Worm (Caenorhabditis elegans) whole organism, L3 larva: ENCODE measurements around the gene grd-13.

ENCODE experiments used
- aly-2 ChIP-seq: fragments of 150-350 bp; optimal IDR thresholded peaks from 2 replicates; lab custom pipeline; 2014; ENCODE audit warnings: missing biosample characterization, missing genetic modification characterization
- ceh-16 ChIP-seq: sonication (generic microtip); optimal IDR thresholded peaks from 2 replicates; lab custom pipeline; 2017; ENCODE audit warnings: missing biosample characterization, missing genetic modification characterization
- ceh-28 ChIP-seq: fragments of 150-350 bp; optimal IDR thresholded peaks from 2 replicates; lab custom pipeline; 2014; ENCODE audit warnings: missing biosample characterization, missing genetic modification reagents, missing genetic modification characterization
- ceh-82 ChIP-seq: fragments of 150-350 bp; optimal IDR thresholded peaks from 2 replicates; lab custom pipeline; 2014; ENCODE audit warnings: missing biosample characterization, missing genetic modification characterization
- ceh-9 ChIP-seq: sonication (generic microtip); optimal IDR thresholded peaks from 2 replicates; lab custom pipeline; 2018; ENCODE audit warnings: missing biosample characterization, missing genetic modification characterization
- egl-27 ChIP-seq: sonication (generic microtip); optimal IDR thresholded peaks from 4 replicates; lab custom pipeline; 2017; ENCODE audit warnings: missing biosample characterization, missing genetic modification reagents, missing genetic modification characterization
- egl-5 ChIP-seq: fragments of 150-350 bp; optimal IDR thresholded peaks from 2 replicates; lab custom pipeline; 2017; ENCODE audit warnings: missing biosample characterization, missing genetic modification reagents, missing genetic modification characterization, inconsistent platforms
- elt-1 ChIP-seq: fragments of 150-350 bp; optimal IDR thresholded peaks from 2 replicates; lab custom pipeline; 2014; ENCODE audit warnings: missing biosample characterization, missing genetic modification characterization
- elt-3 ChIP-seq, 3 experiments: fragments of 150-350 bp in 1 of 3; sonication (generic microtip) in 2 of 3; optimal IDR thresholded peaks; 2 replicates in 2 of 3; 4 replicates in 1 of 3; lab custom pipeline; 2014 to 2017; ENCODE audit warnings: missing biosample characterization in 3 of 3, missing genetic modification characterization in 3 of 3
- eor-1 ChIP-seq, 2 experiments: fragments of 150-350 bp; optimal IDR thresholded peaks; 2 replicates each; lab custom pipeline; 2014 to 2018; ENCODE audit warnings: missing biosample characterization in 2 of 2, missing genetic modification characterization in 2 of 2
- fkh-10 ChIP-seq: sonication (generic microtip); optimal IDR thresholded peaks from 2 replicates; lab custom pipeline; 2017; ENCODE audit warnings: missing biosample characterization, missing genetic modification reagents, missing genetic modification characterization
- fos-1 ChIP-seq: fragments of 150-350 bp; optimal IDR thresholded peaks from 2 replicates; lab custom pipeline; 2014; ENCODE audit warnings: missing biosample characterization, missing genetic modification characterization
- hmg-11 ChIP-seq: sonication (generic microtip); optimal IDR thresholded peaks from 2 replicates; lab custom pipeline; 2016; ENCODE audit warnings: missing genetic modification characterization, missing compliant biosample characterization
- lin-15B ChIP-seq: fragments of 150-350 bp; optimal IDR thresholded peaks from 2 replicates; lab custom pipeline; 2014; ENCODE audit warnings: missing biosample characterization, missing genetic modification characterization
- lin-39 ChIP-seq: fragments of 150-350 bp; optimal IDR thresholded peaks from 2 replicates; lab custom pipeline; 2018; ENCODE audit warnings: missing biosample characterization, missing genetic modification reagents, missing genetic modification characterization
- lsy-12 ChIP-seq: sonication (generic microtip); optimal IDR thresholded peaks from 2 replicates; lab custom pipeline; 2016; ENCODE audit warnings: mild to moderate bottlenecking, missing genetic modification characterization, missing compliant biosample characterization
- mdl-1 ChIP-seq: fragments of 150-350 bp; optimal IDR thresholded peaks from 2 replicates; lab custom pipeline; 2014; ENCODE audit warnings: missing biosample characterization, missing genetic modification characterization
- mml-1 ChIP-seq: fragments of 150-350 bp; sonication (generic microtip); optimal IDR thresholded peaks from 3 replicates; lab custom pipeline; 2014; ENCODE audit warnings: missing biosample characterization, missing genetic modification characterization
- nfya-1 ChIP-seq: sonication (generic microtip); optimal IDR thresholded peaks from 2 replicates; lab custom pipeline; 2017; ENCODE audit warnings: missing genetic modification characterization, mild to moderate bottlenecking, missing compliant biosample characterization, antibody characterized with exemption, moderate library complexity; ENCODE audit not compliant: insufficient read depth
- nhr-11 ChIP-seq: fragments of 150-350 bp; optimal IDR thresholded peaks from 2 replicates; lab custom pipeline; 2014; ENCODE audit warnings: missing biosample characterization, missing genetic modification characterization
- nhr-12 ChIP-seq: fragments of 150-350 bp; optimal IDR thresholded peaks from 2 replicates; lab custom pipeline; 2014; ENCODE audit warnings: missing biosample characterization, missing genetic modification characterization
- nhr-23 ChIP-seq: fragments of 150-350 bp; optimal IDR thresholded peaks from 2 replicates; lab custom pipeline; 2014; ENCODE audit warnings: missing biosample characterization, missing genetic modification reagents, missing genetic modification characterization
- nhr-25 ChIP-seq: sonication (generic microtip); optimal IDR thresholded peaks from 2 replicates; lab custom pipeline; 2017; ENCODE audit warnings: missing biosample characterization, missing genetic modification characterization
- nhr-43 ChIP-seq: sonication (generic microtip); optimal IDR thresholded peaks from 2 replicates; lab custom pipeline; 2016; ENCODE audit warnings: mild to moderate bottlenecking, missing genetic modification characterization, missing compliant biosample characterization; ENCODE audit not compliant: poor library complexity, severe bottlenecking
- nhr-67 ChIP-seq: fragments of 150-350 bp; optimal IDR thresholded peaks from 2 replicates; lab custom pipeline; 2014; ENCODE audit warnings: missing biosample characterization, missing genetic modification characterization
- nhr-77 ChIP-seq: fragments of 150-350 bp; optimal IDR thresholded peaks from 2 replicates; lab custom pipeline; 2014; ENCODE audit warnings: missing biosample characterization, missing genetic modification characterization
- skn-1 ChIP-seq: fragments of 150-350 bp; optimal IDR thresholded peaks from 2 replicates; lab custom pipeline; 2014; ENCODE audit warnings: missing biosample characterization, missing genetic modification characterization
- snpc-4 ChIP-seq: fragments of 150-350 bp; optimal IDR thresholded peaks from 2 replicates; lab custom pipeline; 2014; ENCODE audit warnings: missing biosample characterization, missing genetic modification characterization
- tbx-2 ChIP-seq: sonication (generic microtip); optimal IDR thresholded peaks from 2 replicates; lab custom pipeline; 2016; ENCODE audit warnings: mild to moderate bottlenecking, missing genetic modification characterization, missing compliant biosample characterization
- unc-39 ChIP-seq: sonication (generic microtip); optimal IDR thresholded peaks from 4 replicates; lab custom pipeline; 2017; ENCODE audit warnings: missing biosample characterization, missing genetic modification characterization
- unc-62 ChIP-seq: fragments of 150-350 bp; sonication (generic microtip); optimal IDR thresholded peaks from 4 replicates; lab custom pipeline; 2014; ENCODE audit warnings: missing biosample characterization, missing genetic modification reagents, missing genetic modification characterization
- zag-1 ChIP-seq: fragments of 150-350 bp; optimal IDR thresholded peaks from 2 replicates; lab custom pipeline; 2014; ENCODE audit warnings: missing biosample characterization, missing genetic modification characterization
- ztf-11 ChIP-seq: fragments of 150-350 bp; optimal IDR thresholded peaks from 2 replicates; lab custom pipeline; 2014; ENCODE audit warnings: missing biosample characterization, missing genetic modification characterization
- ztf-4 ChIP-seq: fragments of 150-350 bp; optimal IDR thresholded peaks from 2 replicates; lab custom pipeline; 2014; ENCODE audit warnings: missing biosample characterization, missing genetic modification characterization

Gene grd-13

DNA sequence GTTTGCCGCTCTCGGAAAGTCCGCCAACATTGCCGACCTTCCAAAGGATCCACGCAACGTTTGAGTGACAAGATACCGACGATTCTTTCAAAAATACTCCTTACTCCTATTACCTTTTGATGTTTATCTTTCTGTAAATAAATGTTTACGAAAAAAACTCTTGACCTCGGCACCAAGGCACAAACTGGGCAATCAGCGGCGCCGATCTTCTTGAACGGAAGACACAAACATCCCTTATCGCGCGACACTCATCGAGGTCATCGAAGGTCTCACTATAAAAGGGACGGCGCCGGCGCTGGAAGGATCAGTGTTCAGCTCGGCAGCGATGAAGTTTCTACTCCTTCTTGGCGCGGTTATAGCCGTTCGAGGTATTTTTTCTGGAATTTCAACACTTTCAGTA lies 1.2 kb downstream of the grd-13 start, which contains the start of gene grd-3:
grd-3 (plus strand) TSS at position 302 of the 400 bp plus-strand sequence.
- TF ChIP-seq nhr-25 (peak; percentile 78), nhr-23 (peak; percentile 50), lin-15B (tag; lab: Kevin White, UChicago) (no peak), elt-1 (tag; lab: Kevin White, UChicago) (peak; percentile 88)

DNA sequence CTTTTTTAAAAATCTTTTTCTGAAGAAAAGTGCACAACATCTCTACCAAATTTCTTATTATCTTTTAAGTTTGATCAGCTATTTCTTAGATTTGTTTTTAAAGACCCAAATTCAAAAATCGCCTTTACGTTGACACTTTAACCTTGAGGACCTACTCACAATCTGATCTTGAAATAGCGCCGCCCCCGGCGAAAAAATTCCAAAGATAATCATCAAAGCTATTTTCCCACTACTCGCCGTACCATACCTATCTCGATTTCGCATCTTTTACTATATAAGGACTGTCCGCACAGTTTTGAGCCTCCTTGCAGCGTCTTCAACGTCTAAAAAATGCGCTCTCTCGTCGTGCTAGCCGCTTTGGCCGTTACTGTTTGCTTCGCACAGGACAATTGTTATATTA lies 2.7 kb downstream of the grd-13 start, which contains the start of gene grd-10:
grd-10 (plus strand) TSS at position 208 of the 400 bp plus-strand sequence.
- TF ChIP-seq elt-1 (tag; lab: Kevin White, UChicago) (peak; percentile 91), nhr-23 (no peak), nhr-25 (peak; percentile 19)

DNA sequence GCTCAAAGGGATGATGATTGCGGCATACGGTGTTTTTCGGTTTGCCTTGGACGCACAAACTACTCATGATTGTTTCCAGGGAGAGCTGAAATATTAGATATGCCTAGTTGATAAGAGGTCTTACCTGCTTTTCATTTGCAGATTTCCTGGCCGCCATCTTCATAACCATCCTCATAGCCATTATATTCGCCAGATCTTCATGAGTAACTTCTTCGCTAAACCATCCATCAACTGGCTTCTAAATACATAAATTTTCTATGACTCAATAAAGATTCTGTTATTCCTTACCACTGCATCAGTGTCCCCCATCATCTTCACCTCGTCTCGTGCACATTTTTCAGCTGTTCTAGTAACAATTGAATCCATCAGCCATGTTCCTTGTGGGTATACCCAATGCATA lies 4.4 kb downstream of the grd-13 start:
- TF ChIP-seq lin-39 (no peak), mml-1 (no peak), elt-1 (tag; lab: Kevin White, UChicago) (no peak), nfya-1 (no peak), hmg-11 (tag; lab: Kevin White, UChicago) (no peak), egl-27 (tag; lab: Kevin White, UChicago) (no peak), mdl-1 (tag; lab: Kevin White, UChicago) (no peak), nhr-77 (no peak), ceh-28 (tag; lab: Kevin White, UChicago) (no peak), nhr-12 (tag; lab: Kevin White, UChicago) (no peak)

DNA sequence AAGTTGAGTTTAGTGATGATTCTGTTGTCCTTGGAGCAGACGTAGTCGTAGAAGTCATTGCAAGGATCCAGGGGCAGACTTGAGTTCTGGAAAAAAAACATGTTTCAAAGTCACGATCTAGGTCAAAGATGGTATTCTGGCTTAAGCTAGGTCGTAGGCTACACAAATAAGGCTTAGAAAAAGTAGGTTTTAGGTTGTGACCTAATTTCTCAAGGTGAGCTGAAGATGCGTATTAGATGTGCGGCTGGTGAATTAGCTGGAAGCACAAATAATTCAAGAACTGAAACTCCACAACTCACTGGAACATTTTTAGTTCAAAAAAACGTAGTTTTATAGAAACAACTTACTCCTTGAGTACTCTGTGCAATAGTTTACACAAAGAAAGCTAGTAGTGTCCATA lies 6.0 kb downstream of the grd-13 start, which contains the start of gene F09D12.2:
F09D12.2 (minus strand) TSS at position 101 of the 400 bp plus-strand sequence.
- TF ChIP-seq snpc-4 (tag; lab: Kevin White, UChicago) (no peak), ceh-16 (tag; lab: Kevin White, UChicago) (no peak), aly-2 (tag; lab: Kevin White, UChicago) (no peak), nhr-43 (no peak), ceh-9 (tag; lab: Kevin White, UChicago) (no peak), nhr-23 (no peak), ztf-11 (tag; lab: Kevin White, UChicago) (no peak), elt-1 (tag; lab: Kevin White, UChicago) (no peak), eor-1 (tag; optimal IDR thresholded peaks at IDR 0.05; lab: Kevin White, UChicago) (no peak), unc-39 (tag; lab: Kevin White, UChicago) (no peak), mdl-1 (tag; lab: Kevin White, UChicago) (no peak), elt-3 (tag; optimal IDR thresholded peaks at IDR 0.05; lab: Kevin White, UChicago) (no peak), lin-15B (tag; lab: Kevin White, UChicago) (no peak), lsy-12 (no peak), mml-1 (no peak), hmg-11 (tag; lab: Kevin White, UChicago) (no peak)

DNA sequence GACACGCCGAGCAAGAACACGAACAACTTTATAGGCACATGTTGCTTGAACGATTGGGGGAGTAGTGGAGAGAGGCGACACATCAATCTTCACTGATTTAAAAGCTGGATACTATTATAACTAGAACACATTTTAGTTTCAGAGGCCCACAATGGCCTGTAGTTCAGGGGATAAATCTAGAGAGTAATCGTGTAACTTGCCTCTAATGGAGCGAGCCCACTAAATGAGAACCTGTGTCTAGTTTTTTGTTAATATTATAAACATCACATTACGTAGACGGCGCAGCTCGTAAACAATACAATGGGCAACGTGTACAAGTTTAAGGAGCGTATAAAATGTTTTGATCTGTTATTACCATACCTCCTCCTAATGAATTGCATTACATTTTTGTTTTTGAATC lies 6.5 kb downstream of the grd-13 start, which contains the start of gene F58E2.5:
F58E2.5 (plus strand) TSS at position 301 of the 400 bp plus-strand sequence.
- TF ChIP-seq ceh-82 (tag; lab: Kevin White, UChicago) (no peak), eor-1 (tag; optimal IDR thresholded peaks at IDR 0.05; lab: Kevin White, UChicago) (no peak), egl-5 (no peak), ceh-28 (tag; lab: Kevin White, UChicago) (no peak), nhr-77 (no peak), fkh-10 (no peak), nhr-11 (tag; lab: Kevin White, UChicago) (no peak), ztf-4 (tag; lab: Kevin White, UChicago) (no peak), skn-1 (tag; lab: Kevin White, UChicago) (no peak), snpc-4 (tag; lab: Kevin White, UChicago) (no peak), ztf-11 (tag; lab: Kevin White, UChicago) (no peak), unc-62 (GFP tag; lab: Kevin White, UChicago) (no peak), lin-39 (no peak), nhr-67 (no peak), fos-1 (tag; lab: Kevin White, UChicago) (no peak), tbx-2 (tag; lab: Kevin White, UChicago) (no peak), elt-1 (tag; lab: Kevin White, UChicago) (no peak), zag-1 (no peak), mml-1 (no peak), ceh-9 (tag; lab: Kevin White, UChicago) (no peak)
- TF ChIP-seq, all 47 proteins: peak for 0
